Worm (Caenorhabditis elegans) whole organism, L2 larva: ENCODE data around the gene vig-1.

Experiments used
- C34F6.9 ChIP-seq: fragments of 150-350 bp; optimal IDR thresholded peaks from 2 replicates; lab custom pipeline; 2014; ENCODE audit warnings: missing biosample characterization, missing genetic modification characterization
- F13H6.1 ChIP-seq: sonication (generic microtip); optimal IDR thresholded peaks from 2 replicates; lab custom pipeline; 2016; ENCODE audit warnings: missing genetic modification characterization, missing compliant biosample characterization
- Y55F3AM.14 ChIP-seq: fragments of 200-800 bp; sonication (Bioruptor generic); optimal IDR thresholded peaks from 2 replicates; lab custom pipeline; 2018; ENCODE audit warnings: mild to moderate bottlenecking, missing genetic modification characterization, missing compliant biosample characterization
- aly-2 ChIP-seq: fragments of 150-350 bp; optimal IDR thresholded peaks from 2 replicates; lab custom pipeline; 2014; ENCODE audit warnings: missing biosample characterization, missing genetic modification characterization
- blmp-1 ChIP-seq: sonication (generic microtip); optimal IDR thresholded peaks from 2 replicates; lab custom pipeline; 2017; ENCODE audit warnings: missing genetic modification characterization, mild to moderate bottlenecking, missing compliant biosample characterization, antibody characterized with exemption, moderate library complexity; ENCODE audit not compliant: insufficient read depth
- ceh-16 ChIP-seq: fragments of 150-350 bp; optimal IDR thresholded peaks from 2 replicates; lab custom pipeline; 2014; ENCODE audit warnings: missing biosample characterization, missing genetic modification characterization
- ceh-82 ChIP-seq: fragments of 150-350 bp; optimal IDR thresholded peaks from 2 replicates; lab custom pipeline; 2014; ENCODE audit warnings: missing biosample characterization, missing genetic modification characterization
- crh-2 ChIP-seq: sonication (generic microtip); optimal IDR thresholded peaks from 2 replicates; lab custom pipeline; 2017; ENCODE audit warnings: missing biosample characterization, missing genetic modification characterization
- dmd-4 ChIP-seq: sonication (generic microtip); optimal IDR thresholded peaks from 2 replicates; lab custom pipeline; 2017; ENCODE audit warnings: missing biosample characterization, missing genetic modification characterization
- egl-27 ChIP-seq: sonication (generic microtip); optimal IDR thresholded peaks from 3 replicates; lab custom pipeline; 2017; ENCODE audit warnings: missing biosample characterization, missing genetic modification reagents, missing genetic modification characterization
- gmeb-1 ChIP-seq: fragments of 150-350 bp; optimal IDR thresholded peaks from 2 replicates; lab custom pipeline; 2014; ENCODE audit warnings: missing biosample characterization, missing genetic modification characterization
- lin-13 ChIP-seq: fragments of 150-350 bp; optimal IDR thresholded peaks from 2 replicates; lab custom pipeline; 2014; ENCODE audit warnings: missing biosample characterization, missing genetic modification reagents, missing genetic modification characterization
- lin-39 ChIP-seq: fragments of 150-350 bp; optimal IDR thresholded peaks from 2 replicates; lab custom pipeline; 2014; ENCODE audit warnings: missing biosample characterization, missing genetic modification reagents, missing genetic modification characterization
- lsy-2 ChIP-seq, 2 experiments: fragments of 150-350 bp in 1 of 2; sonication (generic microtip) in 1 of 2; optimal IDR thresholded peaks; 2 replicates each; lab custom pipeline; 2014 to 2017; ENCODE audit warnings: missing biosample characterization in 2 of 2, missing genetic modification characterization in 2 of 2
- mab-5 ChIP-seq: fragments of 150-350 bp; optimal IDR thresholded peaks from 2 replicates; lab custom pipeline; 2014; ENCODE audit warnings: missing biosample characterization, missing genetic modification characterization
- mbf-1 ChIP-seq: sonication (generic microtip); optimal IDR thresholded peaks from 2 replicates; lab custom pipeline; 2017; ENCODE audit warnings: missing biosample characterization, missing genetic modification characterization
- mdl-1 ChIP-seq, 2 experiments: fragments of 150-350 bp in 1 of 2; sonication (generic microtip) in 1 of 2; optimal IDR thresholded peaks; 2 replicates each; lab custom pipeline; 2017; ENCODE audit warnings: missing biosample characterization in 2 of 2, missing genetic modification characterization in 2 of 2
- nhr-11 ChIP-seq: fragments of 150-350 bp; optimal IDR thresholded peaks from 2 replicates; lab custom pipeline; 2014; ENCODE audit warnings: missing biosample characterization, missing genetic modification characterization
- nhr-12 ChIP-seq: fragments of 150-350 bp; optimal IDR thresholded peaks from 2 replicates; lab custom pipeline; 2014; ENCODE audit warnings: missing biosample characterization, missing genetic modification characterization
- nhr-237 ChIP-seq: fragments of 150-350 bp; optimal IDR thresholded peaks from 2 replicates; lab custom pipeline; 2014; ENCODE audit warnings: missing biosample characterization, missing genetic modification characterization
- nhr-25 ChIP-seq: fragments of 150-350 bp; sonication (generic microtip); optimal IDR thresholded peaks from 3 replicates; lab custom pipeline; 2014; ENCODE audit warnings: missing biosample characterization, missing genetic modification characterization
- nhr-77 ChIP-seq: fragments of 150-350 bp; optimal IDR thresholded peaks from 2 replicates; lab custom pipeline; 2014; ENCODE audit warnings: missing biosample characterization, missing genetic modification characterization
- sem-4 ChIP-seq: fragments of 150-350 bp; optimal IDR thresholded peaks from 2 replicates; lab custom pipeline; 2014; ENCODE audit warnings: missing biosample characterization, missing genetic modification reagents, missing genetic modification characterization
- skn-1 ChIP-seq: sonication (generic microtip); optimal IDR thresholded peaks from 2 replicates; lab custom pipeline; 2017; ENCODE audit warnings: missing biosample characterization, missing genetic modification characterization
- sma-9 ChIP-seq, 2 experiments: fragments of 150-350 bp in 1 of 2; sonication (generic microtip) in 1 of 2; optimal IDR thresholded peaks; 2 replicates each; lab custom pipeline; 2014 to 2016; ENCODE audit warnings: missing genetic modification characterization in 2 of 2, mild to moderate bottlenecking in 1 of 2, missing biosample characterization in 1 of 2, missing compliant biosample characterization in 1 of 2, missing genetic modification reagents in 1 of 2, moderate library complexity in 1 of 2
- snpc-4 ChIP-seq: fragments of 150-350 bp; optimal IDR thresholded peaks from 2 replicates; lab custom pipeline; 2014; ENCODE audit warnings: missing biosample characterization, missing genetic modification characterization
- unc-55 ChIP-seq: fragments of 150-350 bp; sonication (generic microtip); optimal IDR thresholded peaks from 3 replicates; lab custom pipeline; 2014; ENCODE audit warnings: missing biosample characterization, missing genetic modification reagents, missing genetic modification characterization
- zag-1 ChIP-seq: fragments of 150-350 bp; optimal IDR thresholded peaks from 2 replicates; lab custom pipeline; 2014; ENCODE audit warnings: missing biosample characterization, missing genetic modification characterization
- ztf-1 ChIP-seq: fragments of 200-800 bp; sonication (Bioruptor generic); conservative IDR thresholded peaks from 2 replicates; pipeline ENCODE4 v1.3.6; 2022; ENCODE audit warnings: missing genetic modification characterization, missing compliant biosample characterization
- ztf-11 ChIP-seq: sonication (generic microtip); optimal IDR thresholded peaks from 2 replicates; lab custom pipeline; 2017; ENCODE audit warnings: missing biosample characterization, missing genetic modification characterization
- ztf-4 ChIP-seq: fragments of 150-350 bp; optimal IDR thresholded peaks from 2 replicates; lab custom pipeline; 2014; ENCODE audit warnings: missing biosample characterization, missing genetic modification characterization

Gene vig-1

ce11 chrII:1320412-1320811 lies 425 bp upstream of the vig-1 start (continued):
- TF ChIP-seq Y55F3AM.14 (GFP tag; lab: Kevin White, UChicago) (peak; percentile 91), aly-2 (tag; lab: Kevin White, UChicago) (no peak), egl-27 (tag; lab: Kevin White, UChicago) (peak; percentile 88), mab-5 (tag; lab: Kevin White, UChicago) (peak; percentile 92), lsy-2 (tag; optimal IDR thresholded peaks at IDR 0.05; lab: Kevin White, UChicago) (peak; percentile 91 to 97), nhr-77 (tag; lab: Kevin White, UChicago) (peak; percentile 70), mbf-1 (tag; lab: Kevin White, UChicago) (peak; percentile 47), lin-13 (GFP tag; lab: Kevin White, UChicago) (peak; percentile 96), mdl-1 (tag; optimal IDR thresholded peaks at IDR 0.05; lab: Kevin White, UChicago) (peak in 1 of 2 experiments; percentile 55), skn-1 (tag; lab: Kevin White, UChicago) (peak; percentile 73), zag-1 (tag; lab: Kevin White, UChicago) (peak; percentile 88), dmd-4 (tag; lab: Kevin White, UChicago) (peak; percentile 17), nhr-237 (tag; lab: Kevin White, UChicago) (peak; percentile 62), ceh-16 (tag; lab: Kevin White, UChicago) (peak; percentile 89), nhr-12 (tag; lab: Kevin White, UChicago) (peak; percentile 5)

- TF ChIP-seq gmeb-1 (no peak), zag-1 (tag; lab: Kevin White, UChicago) (no peak), ztf-4 (tag; lab: Kevin White, UChicago) (no peak), ztf-1 (no peak), F13H6.1 (tag; lab: Kevin White, UChicago) (no peak), ceh-82 (no peak), snpc-4 (tag; lab: Kevin White, UChicago) (no peak), egl-27 (tag; lab: Kevin White, UChicago) (no peak), nhr-25 (tag; lab: Kevin White, UChicago) (no peak), Y55F3AM.14 (GFP tag; lab: Kevin White, UChicago) (no peak), sem-4 (tag; lab: Kevin White, UChicago) (no peak), sma-9 (GFP tag; optimal IDR thresholded peaks at IDR 0.05; lab: Kevin White, UChicago) (no peak), sma-9 (tag; optimal IDR thresholded peaks at IDR 0.05; lab: Kevin White, UChicago) (no peak), unc-55 (GFP tag; lab: Kevin White, UChicago) (no peak)
These were observed 1.7 kb downstream of the vig-1 start for ce11 chrII:1322283-1323173.

ce11 chrII:1323190-1323651 lies 2.4 kb downstream of the vig-1 start:
- peak; percentile 58 for TF ChIP-seq lin-13 (GFP tag; lab: Kevin White, UChicago)
- peak; percentile 13 for TF ChIP-seq mab-5 (tag; lab: Kevin White, UChicago)
- TF ChIP-seq nhr-11 = no peak
- TF ChIP-seq lsy-2 (tag; optimal IDR thresholded peaks at IDR 0.05; lab: Kevin White, UChicago) = peak; percentile 21 to 58
- TF ChIP-seq zag-1 (tag; lab: Kevin White, UChicago) = peak; percentile 11
- peak; percentile 29 for TF ChIP-seq sma-9 (GFP tag; optimal IDR thresholded peaks at IDR 0.05; lab: Kevin White, UChicago)
- no peak for TF ChIP-seq sma-9 (tag; optimal IDR thresholded peaks at IDR 0.05; lab: Kevin White, UChicago)
- TF ChIP-seq crh-2 = peak; percentile 37
- no peak for TF ChIP-seq snpc-4 (tag; lab: Kevin White, UChicago)
- peak; percentile 72 for TF ChIP-seq C34F6.9
- TF ChIP-seq unc-55 (GFP tag; lab: Kevin White, UChicago) = peak; percentile 93

ce11 chrII:1324017-1324416 lies 3.2 kb downstream of the vig-1 start:
- TF ChIP-seq blmp-1 (tag; lab: Kevin White, UChicago) (no peak), dmd-4 (tag; lab: Kevin White, UChicago) (no peak), lin-39 (tag; lab: Kevin White, UChicago) (no peak), nhr-237 (tag; lab: Kevin White, UChicago) (no peak), skn-1 (tag; lab: Kevin White, UChicago) (no peak), unc-55 (GFP tag; lab: Kevin White, UChicago) (no peak), aly-2 (tag; lab: Kevin White, UChicago) (no peak), sem-4 (tag; lab: Kevin White, UChicago) (peak; percentile 27), lin-13 (GFP tag; lab: Kevin White, UChicago) (no peak), mdl-1 (tag; optimal IDR thresholded peaks at IDR 0.05; lab: Kevin White, UChicago) (no peak), crh-2 (peak; percentile 43), snpc-4 (tag; lab: Kevin White, UChicago) (no peak), ztf-11 (no peak), gmeb-1 (no peak)
